Fruit fly (Drosophila melanogaster) whole organism, embryonic: Measurements from ENCODE around the gene CG7742.

Source experiments
- Aef1 ChIP-seq: fragments of 200-800 bp; sonication (Bioruptor generic); IDR thresholded peaks from 3 replicates; pipeline ENCODE4 v1.3.6; 2022; ENCODE audit warnings: missing biosample characterization, missing genetic modification characterization
- BEAF-32 ChIP-seq: fragments of 200-800 bp; sonication (Bioruptor generic); optimal IDR thresholded peaks from 3 replicates; lab custom pipeline; 2017; ENCODE audit warnings: missing biosample characterization, missing genetic modification characterization, mild to moderate bottlenecking, moderate library complexity, missing genetic modification reagents
- CG10147 ChIP-seq: fragments of 200-800 bp; sonication (Bioruptor generic); optimal IDR thresholded peaks from 2 replicates; lab custom pipeline; 2019; ENCODE audit warnings: missing biosample characterization, mild to moderate bottlenecking, missing genetic modification characterization, moderate library complexity
- CG10209 ChIP-seq: fragments of 200-800 bp; sonication (Bioruptor generic); optimal IDR thresholded peaks from 3 replicates; lab custom pipeline; 2017; ENCODE audit warnings: missing biosample characterization, mild to moderate bottlenecking, missing genetic modification characterization, missing genetic modification reagents
- CG1024 ChIP-seq: fragments of 200-800 bp; sonication (Bioruptor generic); IDR thresholded peaks from 2 replicates; pipeline ENCODE4 v1.3.6; 2022; ENCODE audit warnings: missing biosample characterization, missing genetic modification characterization
- CG10959 ChIP-seq: fragments of 200-800 bp; sonication (Bioruptor generic); IDR thresholded peaks from 2 replicates; pipeline ENCODE4 v1.3.6; 2022; ENCODE audit warnings: missing biosample characterization, missing genetic modification characterization
- CG12071 ChIP-seq: fragments of 200-800 bp; sonication (Bioruptor generic); optimal IDR thresholded peaks from 3 replicates; lab custom pipeline; 2018; ENCODE audit warnings: missing biosample characterization, mild to moderate bottlenecking, missing genetic modification characterization
- CG1233 ChIP-seq: fragments of 200-800 bp; sonication (Bioruptor generic); optimal IDR thresholded peaks from 4 replicates; lab custom pipeline; 2018; ENCODE audit warnings: missing biosample characterization, mild to moderate bottlenecking, missing genetic modification characterization
- CG18476 ChIP-seq: fragments of 200-800 bp; sonication (Bioruptor generic); optimal IDR thresholded peaks from 2 replicates; lab custom pipeline; 2016; ENCODE audit warnings: missing biosample characterization, mild to moderate bottlenecking, missing genetic modification characterization
- CG2199 ChIP-seq: fragments of 200-800 bp; sonication (Bioruptor generic); IDR thresholded peaks from 3 replicates; pipeline ENCODE4 v1.3.6; 2022; ENCODE audit warnings: missing biosample characterization, missing genetic modification characterization
- CG2875 ChIP-seq: fragments of 200-800 bp; sonication (Bioruptor generic); optimal IDR thresholded peaks from 2 replicates; lab custom pipeline; 2017; ENCODE audit warnings: missing biosample characterization, mild to moderate bottlenecking, missing genetic modification characterization, missing genetic modification reagents
- CG31441 ChIP-seq: fragments of 200-800 bp; sonication (Bioruptor generic); IDR thresholded peaks from 2 replicates; pipeline ENCODE4 v1.3.6; 2022; ENCODE audit warnings: missing biosample characterization, missing genetic modification characterization
- CG32532 ChIP-seq: fragments of 200-800 bp; sonication (Bioruptor generic); IDR thresholded peaks from 2 replicates; pipeline ENCODE4 v1.3.6; 2022; ENCODE audit warnings: missing biosample characterization, missing genetic modification characterization
- CG32767 ChIP-seq: fragments of 200-800 bp; sonication (Bioruptor generic); IDR thresholded peaks from 2 replicates; pipeline ENCODE4 v1.3.6; 2022; ENCODE audit warnings: missing biosample characterization, missing genetic modification characterization
- CG3726 ChIP-seq: fragments of 200-800 bp; sonication (Bioruptor generic); IDR thresholded peaks from 3 replicates; pipeline ENCODE4, ENCODE4 v1.3.6; 2022; ENCODE audit warnings: missing biosample characterization, missing genetic modification characterization
- CG3995 ChIP-seq: fragments of 200-800 bp; sonication (Bioruptor generic); optimal IDR thresholded peaks from 3 replicates; lab custom pipeline; 2016; ENCODE audit warnings: missing biosample characterization, missing genetic modification characterization
- CG4820 ChIP-seq: fragments of 200-800 bp; sonication (Bioruptor generic); optimal IDR thresholded peaks from 3 replicates; lab custom pipeline; 2016; ENCODE audit warnings: missing biosample characterization, missing genetic modification characterization
- CG8290 ChIP-seq, 3 experiments: fragments of 200-800 bp; sonication (Bioruptor generic); optimal IDR thresholded peaks; 2 replicates each; lab custom pipeline; 2016 to 2019; ENCODE audit warnings: missing biosample characterization in 3 of 3, missing genetic modification characterization in 3 of 3, mild to moderate bottlenecking in 2 of 3, moderate library complexity in 1 of 3
- CTCF ChIP-seq: fragments of 200-800 bp; sonication (Bioruptor generic); optimal IDR thresholded peaks from 2 replicates; lab custom pipeline; 2017; ENCODE audit warnings: missing biosample characterization, mild to moderate bottlenecking, missing genetic modification characterization, moderate library complexity
- Camta ChIP-seq: fragments of 200-800 bp; sonication (Bioruptor generic); optimal IDR thresholded peaks from 2 replicates; lab custom pipeline; 2016; ENCODE audit warnings: missing biosample characterization, missing genetic modification characterization
- Dbx ChIP-seq: fragments of 200-800 bp; sonication (Bioruptor generic); IDR thresholded peaks from 3 replicates; pipeline ENCODE4 v1.3.6; 2022; ENCODE audit warnings: missing biosample characterization, missing genetic modification characterization
- Drgx ChIP-seq: fragments of 200-800 bp; sonication (Bioruptor generic); IDR thresholded peaks from 2 replicates; pipeline ENCODE4 v1.3.6; 2022; ENCODE audit warnings: missing biosample characterization, missing genetic modification characterization
- E2f2 ChIP-seq: fragments of 200-800 bp; sonication (Bioruptor generic); IDR thresholded peaks from 2 replicates; pipeline ENCODE4 v1.3.6; 2022; ENCODE audit warnings: missing biosample characterization, missing genetic modification characterization
- Elba2 ChIP-seq: fragments of 200-800 bp; sonication (Bioruptor generic); optimal IDR thresholded peaks from 3 replicates; lab custom pipeline; 2016; ENCODE audit warnings: missing biosample characterization, missing genetic modification characterization
- Hr3 ChIP-seq: fragments of 200-800 bp; sonication (Bioruptor generic); optimal IDR thresholded peaks from 3 replicates; lab custom pipeline; 2016; ENCODE audit warnings: missing biosample characterization, missing genetic modification characterization
- Lhr ChIP-seq: fragments of 200-800 bp; sonication (Bioruptor generic); optimal IDR thresholded peaks from 3 replicates; lab custom pipeline; 2017; ENCODE audit warnings: mild to moderate bottlenecking, missing biosample characterization, missing genetic modification reagents, missing genetic modification characterization
- Med ChIP-seq: fragments of 200-800 bp; sonication (Bioruptor generic); peaks from one replicate; lab custom pipeline; 2016; ENCODE audit warnings: missing biosample characterization, missing genetic modification characterization, mild to moderate bottlenecking, inconsistent platforms, moderate library complexity
- Meics ChIP-seq: fragments of 200-800 bp; sonication (Bioruptor generic); optimal IDR thresholded peaks from 2 replicates; lab custom pipeline; 2017; ENCODE audit warnings: missing biosample characterization, mild to moderate bottlenecking, missing genetic modification characterization
- Sin3A ChIP-seq: fragments of >200 bp; optimal IDR thresholded peaks from 2 replicates; lab custom pipeline; 2018
- Xbp1 ChIP-seq: fragments of 200-800 bp; sonication (Bioruptor generic); optimal IDR thresholded peaks from 3 replicates; lab custom pipeline; 2016; ENCODE audit warnings: missing biosample characterization, mild to moderate bottlenecking, missing genetic modification characterization
- ac ChIP-seq: fragments of 200-800 bp; sonication (Bioruptor generic); optimal IDR thresholded peaks from 3 replicates; lab custom pipeline; 2017; ENCODE audit warnings: missing biosample characterization, mild to moderate bottlenecking, missing genetic modification characterization
- amos ChIP-seq: fragments of 200-800 bp; sonication (Bioruptor generic); IDR thresholded peaks from 2 replicates; pipeline ENCODE4 v1.3.6; 2022; ENCODE audit warnings: missing biosample characterization, missing genetic modification characterization; ENCODE audit not compliant: partially characterized antibody
- ap ChIP-seq: fragments of 200-800 bp; sonication (Bioruptor generic); IDR thresholded peaks from 2 replicates; pipeline ENCODE4 v1.3.6; 2022; ENCODE audit warnings: missing biosample characterization, missing genetic modification characterization
- ase ChIP-seq: fragments of 200-800 bp; sonication (Bioruptor generic); IDR thresholded peaks from 3 replicates; pipeline ENCODE4 v1.3.6; 2022; ENCODE audit warnings: missing biosample characterization, missing genetic modification characterization
- bsh ChIP-seq, 2 experiments: fragments of 200-800 bp; sonication (Bioruptor generic); optimal IDR thresholded peaks; 2 replicates each; lab custom pipeline; 2017 to 2018; ENCODE audit warnings: mild to moderate bottlenecking in 2 of 2, missing biosample characterization in 2 of 2, missing genetic modification characterization in 2 of 2, moderate library complexity in 1 of 2
- ci ChIP-seq: fragments of 200-800 bp; sonication (Bioruptor generic); IDR thresholded peaks from 3 replicates; pipeline ENCODE4 v1.3.6; 2022; ENCODE audit warnings: missing biosample characterization, missing genetic modification characterization
- dpn ChIP-seq, 2 experiments: fragments of 200-800 bp; sonication (Bioruptor generic); optimal IDR thresholded peaks; 3 replicates each; lab custom pipeline; 2016; ENCODE audit warnings: missing biosample characterization in 2 of 2, missing genetic modification characterization in 2 of 2
- eve ChIP-seq, 2 experiments: fragments of >200 bp; optimal IDR thresholded peaks; 2 replicates each; lab custom pipeline; 2017; ENCODE audit warnings: missing biosample characterization in 2 of 2, missing genetic modification characterization in 2 of 2
- hbn ChIP-seq: fragments of 200-800 bp; sonication (Bioruptor generic); IDR thresholded peaks from 2 replicates; pipeline ENCODE4 v1.3.6; 2022; ENCODE audit warnings: missing biosample characterization, missing genetic modification characterization; ENCODE audit not compliant: partially characterized antibody
- jumu ChIP-seq: fragments of 200-800 bp; sonication (Bioruptor generic); optimal IDR thresholded peaks from 3 replicates; lab custom pipeline; 2016; ENCODE audit warnings: missing biosample characterization, missing genetic modification characterization
- lmd ChIP-seq: fragments of 200-800 bp; sonication (Bioruptor generic); IDR thresholded peaks from 2 replicates; pipeline ENCODE4 v1.3.6; 2022; ENCODE audit warnings: missing biosample characterization, missing genetic modification characterization
- mam ChIP-seq: fragments of 200-800 bp; sonication (Bioruptor generic); optimal IDR thresholded peaks from 3 replicates; lab custom pipeline; 2016; ENCODE audit warnings: missing biosample characterization, missing genetic modification characterization
- oc ChIP-seq: fragments of 200-800 bp; sonication (Bioruptor generic); optimal IDR thresholded peaks from 2 replicates; lab custom pipeline; 2018; ENCODE audit warnings: missing biosample characterization, mild to moderate bottlenecking, missing genetic modification characterization, moderate library complexity
- scrt ChIP-seq: fragments of 200-800 bp; sonication (Bioruptor generic); optimal IDR thresholded peaks from 2 replicates; lab custom pipeline; 2018; ENCODE audit warnings: missing biosample characterization, mild to moderate bottlenecking, missing genetic modification characterization, moderate library complexity
- slbo ChIP-seq: fragments of 200-800 bp; sonication (Bioruptor generic); IDR thresholded peaks from 2 replicates; pipeline ENCODE4 v1.3.6; 2022; ENCODE audit warnings: missing biosample characterization, missing genetic modification characterization
- sna ChIP-seq: fragments of 200-800 bp; sonication (Bioruptor generic); IDR thresholded peaks from 2 replicates; pipeline ENCODE4 v1.3.6; 2022; ENCODE audit warnings: missing biosample characterization, missing genetic modification characterization; ENCODE audit not compliant: partially characterized antibody
- tap ChIP-seq: fragments of 200-800 bp; optimal IDR thresholded peaks from 3 replicates; lab custom pipeline; 2019; ENCODE audit warnings: missing biosample characterization, mild to moderate bottlenecking, missing genetic modification characterization, moderate library complexity
- tgo ChIP-seq: fragments of 200-800 bp; sonication (Bioruptor generic); IDR thresholded peaks from 3 replicates; pipeline ENCODE4 v1.3.6; 2022; ENCODE audit warnings: missing biosample characterization, missing genetic modification characterization
- tna ChIP-seq: fragments of 200-800 bp; sonication (Bioruptor generic); IDR thresholded peaks from 2 replicates; pipeline ENCODE4 v1.3.6; 2022; ENCODE audit warnings: missing biosample characterization, missing genetic modification characterization; ENCODE audit not compliant: partially characterized antibody
- unpg ChIP-seq: fragments of 200-800 bp; sonication (Bioruptor generic); optimal IDR thresholded peaks from 3 replicates; lab custom pipeline; 2018; ENCODE audit warnings: missing biosample characterization, mild to moderate bottlenecking, missing genetic modification characterization, moderate library complexity

Gene CG7742

dm6 chr2L:5237899-5238566, 23.2 kb upstream of the CG7742 start:
- TF ChIP-seq CG3995, result no peak
- TF ChIP-seq amos, result no peak
- peak in 1 of 2 experiments; percentile 42 for TF ChIP-seq dpn (GFP tag; optimal IDR thresholded peaks at IDR 0.05; lab: Kevin White, UChicago)
- no peak for TF ChIP-seq Meics (GFP tag; lab: Kevin White, UChicago)
- TF ChIP-seq hbn, result no peak
- TF ChIP-seq Xbp1 (GFP tag; lab: Kevin White, UChicago), result peak; percentile 22
- TF ChIP-seq bsh (GFP tag; optimal IDR thresholded peaks at IDR 0.05; lab: Kevin White, UChicago), result peak in 1 of 2 experiments; percentile 90
- no peak for TF ChIP-seq CG12071
- no peak for TF ChIP-seq Sin3A (lab: Kevin White, UChicago)
- peak; percentile 22; the same call in 1 of the 2 replicates for TF ChIP-seq CG32767
- TF ChIP-seq CG4820 (GFP tag; lab: Kevin White, UChicago), result peak; percentile 32
- peak; percentile 42 for TF ChIP-seq Med (GFP tag; lab: Kevin White, UChicago)
- TF ChIP-seq CG2875 (GFP tag; lab: Kevin White, UChicago), result peak; percentile 65
- TF ChIP-seq eve (GFP tag; optimal IDR thresholded peaks at IDR 0.05; lab: Kevin White, UChicago), result peak in 1 of 2 experiments; percentile 70
- peak; percentile 74 for TF ChIP-seq CG10959
- TF ChIP-seq slbo (GFP tag; lab: Robert Waterston, UW), result peak; percentile 19; the same call in 1 of the 2 replicates
- no peak for TF ChIP-seq Drgx
- peak; percentile 85 for TF ChIP-seq CG31441 (GFP tag; lab: Robert Waterston, UW)
- TF ChIP-seq Dbx (GFP tag; lab: Robert Waterston, UW), result no peak
- TF ChIP-seq CG1233 (GFP tag; lab: Kevin White, UChicago), result peak; percentile 49
- peak; percentile 25; the same call in 1 of the 2 replicates for TF ChIP-seq E2f2 (GFP tag; lab: Robert Waterston, UW)
- no peak for TF ChIP-seq mam
- TF ChIP-seq ase (GFP tag; lab: Robert Waterston, UW), result no peak
- peak; percentile 16 for TF ChIP-seq Camta (GFP tag; lab: Kevin White, UChicago)
- TF ChIP-seq CTCF (GFP tag; lab: Kevin White, UChicago), result no peak
- 0 out of 2 replicates have a peak, but pooled peaks have one; percentile 19 for TF ChIP-seq CG1024 (GFP tag; lab: Robert Waterston, UW)
- no peak for TF ChIP-seq Aef1
- TF ChIP-seq CG3726 (GFP tag; lab: Robert Waterston, UW), result no peak
- TF ChIP-seq scrt (GFP tag; lab: Kevin White, UChicago), result no peak
- TF ChIP-seq CG10209, result peak; percentile 55
- peak; percentile 55 for TF ChIP-seq tap (tag; lab: Kevin White, UChicago)
- TF ChIP-seq BEAF-32 (GFP tag; lab: Kevin White, UChicago), result no peak
- TF ChIP-seq CG2199 (GFP tag; lab: Robert Waterston, UW), result no peak
- TF ChIP-seq CG10147 (GFP tag; lab: Kevin White, UChicago), result no peak
- peak; percentile 25 for TF ChIP-seq CG18476 (GFP tag; lab: Kevin White, UChicago)
- TF ChIP-seq lmd, result peak; percentile 62
- TF ChIP-seq unpg (GFP tag; lab: Kevin White, UChicago), result peak; percentile 80
- peak; percentile 8 for TF ChIP-seq Lhr
- TF ChIP-seq ap (GFP tag; lab: Robert Waterston, UW), result 0 out of 2 replicates have a peak, but pooled peaks have one; percentile 37
- TF ChIP-seq oc (tag; lab: Kevin White, UChicago), result peak; percentile 82
- no peak for TF ChIP-seq sna (GFP tag; lab: Robert Waterston, UW)
- no peak for TF ChIP-seq jumu (GFP tag; lab: Kevin White, UChicago)
- TF ChIP-seq Hr3 (GFP tag; lab: Kevin White, UChicago), result peak; percentile 65
- TF ChIP-seq tna (GFP tag; lab: Robert Waterston, UW), result no peak
- peak; percentile 63; the same call in 1 of the 3 replicates for TF ChIP-seq ci (GFP tag; lab: Robert Waterston, UW)
- TF ChIP-seq CG32532 (GFP tag; lab: Robert Waterston, UW), result no peak
- TF ChIP-seq Elba2 (GFP tag; lab: Kevin White, UChicago), result no peak
- TF ChIP-seq ac (GFP tag; lab: Kevin White, UChicago), result peak; percentile 7
- TF ChIP-seq CG8290 (GFP tag; optimal IDR thresholded peaks at IDR 0.05; lab: Kevin White, UChicago), result peak; percentile 18
- TF ChIP-seq CG8290 (tag; optimal IDR thresholded peaks at IDR 0.05; lab: Kevin White, UChicago), result no peak
- TF ChIP-seq tgo (GFP tag; lab: Robert Waterston, UW), result peak; percentile 68; the same call in 2 of the 3 replicates
